Worm (Caenorhabditis elegans) whole organism, L4 larva: Measurements from ENCODE around the gene R12B2.3.

Experiments used
- daf-19 ChIP-seq: fragments of 200-800 bp; sonication (Bioruptor generic); conservative IDR thresholded peaks from 2 replicates; pipeline ENCODE4 v1.3.6; 2022; ENCODE audit warnings: missing genetic modification characterization, missing compliant biosample characterization
- hlh-30 ChIP-seq: sonication (generic microtip); optimal IDR thresholded peaks from 2 replicates; lab custom pipeline; 2017; ENCODE audit warnings: antibody characterized with exemption, mild to moderate bottlenecking, missing genetic modification characterization, missing compliant biosample characterization; ENCODE audit not compliant: insufficient read depth
- lsy-2 ChIP-seq, 2 experiments: fragments of 150-350 bp in 1 of 2; sonication (generic microtip) in 1 of 2; optimal IDR thresholded peaks; 2 replicates each; lab custom pipeline; 2014 to 2017; ENCODE audit warnings: missing biosample characterization in 2 of 2, missing genetic modification characterization in 2 of 2
- snpc-4 ChIP-seq: fragments of 150-350 bp; optimal IDR thresholded peaks from 2 replicates; lab custom pipeline; 2014; ENCODE audit warnings: missing biosample characterization, missing genetic modification characterization
- unc-62 ChIP-seq, 3 experiments: fragments of 150-350 bp in 1 of 3; sonication (generic microtip); optimal IDR thresholded peaks in 2 of 3; peaks in 1 of 3; 1 replicate in 1 of 3; 2 replicates in 2 of 3; lab custom pipeline; 2014 to 2017; ENCODE audit warnings: missing biosample characterization in 3 of 3, missing genetic modification characterization in 3 of 3, missing genetic modification reagents in 3 of 3, missing genotype in 1 of 3

ce11 chrIII:5839598-5839997 is 34.2 kb downstream of the R12B2.3 start:
- no peak for TF ChIP-seq daf-19 (GFP tag; lab: Robert Waterston, UW)
- TF ChIP-seq hlh-30 (tag; lab: Kevin White, UChicago) = no peak
- TF ChIP-seq snpc-4 (tag; lab: Kevin White, UChicago) = no peak
- peak in 1 of 2 experiments; percentile 91 for TF ChIP-seq unc-62 (GFP tag; optimal IDR thresholded peaks at IDR 0.05 in 1 of 2; lab: Kevin White, UChicago)
- TF ChIP-seq unc-62 (tag; optimal IDR thresholded peaks at IDR 0.05; lab: Kevin White, UChicago) = no peak
- no peak for TF ChIP-seq lsy-2 (tag; optimal IDR thresholded peaks at IDR 0.05; lab: Kevin White, UChicago)
